ENCODE assay signal across 1 fruit fly cellular context in the genomic region with DNA sequence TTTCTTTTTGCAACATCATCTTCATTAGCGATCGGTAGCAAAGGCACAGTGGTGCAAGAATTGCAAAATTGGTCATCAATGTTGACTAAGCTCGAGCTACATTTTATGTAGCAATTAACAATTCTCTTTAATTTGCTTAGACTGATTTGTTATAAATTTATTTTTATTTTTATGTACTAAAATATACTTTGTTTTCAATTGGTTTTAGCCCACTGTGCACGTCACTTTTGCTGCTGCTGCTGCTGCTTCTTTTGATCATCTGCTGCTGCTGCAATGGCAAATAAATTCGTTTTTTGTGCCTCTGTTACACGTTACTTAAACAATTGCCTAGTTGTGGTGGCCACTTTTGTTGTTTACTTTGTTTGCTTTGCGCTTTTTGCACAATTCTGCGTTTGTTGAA.
TF ChIP-seq lines count a peak whose summit lies in the region.

No protein-coding gene starts in this region.

TF ChIP-seq in whole organism, embryonic, 481 proteins besides CTCF, POLR2A, EP300 and RAD21 (continued from another document):
- TF ChIP-seq CG9437 (GFP tag; optimal IDR thresholded peaks at IDR 0.05; lab: Kevin White, UChicago) (peak; percentile 68), CG31224 (GFP tag; IDR thresholded peaks at IDR 0.05; lab: Robert Waterston, UW) (peak; percentile 65)
